Worm (Caenorhabditis elegans): Measurements from ENCODE around the gene ptp-8.
"Not testable (repeated sequence)": the region's sequence is repeated elsewhere in the genome, so short reads cannot be mapped to it uniquely, and the experiment has no call there.

Gene ptp-8

ce11 chrIV:7346751-7347150 lies 35.1 kb upstream of the ptp-8 start, which contains the start of gene daf-42:
Gene daf-42 (minus strand): TSS chrIV:7346851.
- TF ChIP-seq unc-62 (GFP tag; optimal IDR thresholded peaks at IDR 0.05 in 1 of 2), result no peak
- TF ChIP-seq unc-62 (tag; optimal IDR thresholded peaks at IDR 0.05), result no peak
- no peak for TF ChIP-seq mxl-2 (GFP tag; conservative IDR thresholded peaks at IDR 0.05)
- TF ChIP-seq nhr-42 (GFP tag; IDR thresholded peaks at IDR 0.05), result no peak
- TF ChIP-seq tra-1 (GFP tag; IDR thresholded peaks at IDR 0.05), result no peak
- TF ChIP-seq F10B5.3 (tag; optimal IDR thresholded peaks at IDR 0.05), result no peak

- not testable (repeated sequence) for TF ChIP-seq snpc-4 (tag; optimal IDR thresholded peaks at IDR 0.05); nhr-10 (tag; optimal IDR thresholded peaks at IDR 0.05); nhr-111 (GFP tag; optimal IDR thresholded peaks at IDR 0.05)
These were observed 16.8 kb upstream of the ptp-8 start, which contains the start of gene Y40C5A.4 for ce11 chrIV:7365011-7365410. Gene Y40C5A.4 (minus strand): TSS chrIV:7365111.

ce11 chrIV:7374847-7375246 lies 7.0 kb upstream of the ptp-8 start, which contains the start of gene T12B3.3:
Gene T12B3.3 (plus strand): TSS chrIV:7375147.
- TF ChIP-seq dmd-6 (GFP tag; IDR thresholded peaks at IDR 0.05); Y105C5A.15 (GFP tag; IDR thresholded peaks at IDR 0.05); unc-39 (tag; optimal IDR thresholded peaks at IDR 0.05): not testable (repeated sequence)

- no peak for TF ChIP-seq hmg-1.1 (GFP tag; IDR thresholded peaks at IDR 0.05)
- peak; percentile 83 for TF ChIP-seq aha-1 (tag)
- TF ChIP-seq nhr-77 (tag; optimal IDR thresholded peaks at IDR 0.05), result peak; percentile 28
- TF ChIP-seq unc-62 (GFP tag; optimal IDR thresholded peaks at IDR 0.05 in 1 of 2), result peak in 1 of 2 experiments; percentile 52
- TF ChIP-seq unc-62 (tag; optimal IDR thresholded peaks at IDR 0.05), result no peak
- TF ChIP-seq dmd-9 (GFP tag; IDR thresholded peaks at IDR 0.05), result no peak
These were observed 5.3 kb upstream of the ptp-8 start, which contains the start of gene T12B3.2 for ce11 chrIV:7376511-7376910. Gene T12B3.2 (plus strand): TSS chrIV:7376811.

- TF ChIP-seq unc-62 (GFP tag; optimal IDR thresholded peaks at IDR 0.05 in 1 of 2) (peak in 1 of 2 experiments; percentile 82), unc-62 (tag; optimal IDR thresholded peaks at IDR 0.05) (no peak), tra-1 (GFP tag; IDR thresholded peaks at IDR 0.05) (0 out of 2 replicates have a peak, but pooled peaks have one; percentile 40), egl-43 (GFP tag; IDR thresholded peaks at IDR 0.05) (no peak), nhr-10 (tag; optimal IDR thresholded peaks at IDR 0.05) (no peak), dpl-1 (GFP tag; optimal IDR thresholded peaks at IDR 0.05) (no peak), aha-1 (tag) (peak; percentile 98), dmd-8 (GFP tag; IDR thresholded peaks at IDR 0.05) (no peak), daf-16 (GFP tag; optimal IDR thresholded peaks at IDR 0.05) (peak in 1 of 2 experiments; percentile 6), daf-16 (tag; optimal IDR thresholded peaks at IDR 0.05) (no peak), nhr-41 (GFP tag; IDR thresholded peaks at IDR 0.05) (no peak), nhr-11 (tag; optimal IDR thresholded peaks at IDR 0.05) (peak; percentile 67), R02D3.7 (tag; optimal IDR thresholded peaks at IDR 0.05) (no peak), hlh-11 (tag; optimal IDR thresholded peaks at IDR 0.05) (peak; percentile 65), snpc-1.2 (GFP tag; IDR thresholded peaks at IDR 0.05) (no peak), hlh-30 (tag; optimal IDR thresholded peaks at IDR 0.05; ENCODE audit: insufficient read depth) (peak; percentile 82), daf-19 (GFP tag; conservative IDR thresholded peaks at IDR 0.05) (no peak), lsy-2 (tag; optimal IDR thresholded peaks at IDR 0.05) (peak; percentile 49 to 62), daf-12 (tag; optimal IDR thresholded peaks at IDR 0.05) (no peak), arid-1 (GFP tag; conservative IDR thresholded peaks at IDR 0.05) (no peak), ces-1 (GFP tag; optimal IDR thresholded peaks at IDR 0.05) (no peak), T20F7.1 (GFP tag; optimal IDR thresholded peaks at IDR 0.05) (no peak), nhr-237 (tag; optimal IDR thresholded peaks at IDR 0.05) (no peak), nhr-6 (tag; optimal IDR thresholded peaks at IDR 0.05) (no peak), php-3 (GFP tag; IDR thresholded peaks at IDR 0.05) (no peak), zfp-2 (tag; optimal IDR thresholded peaks at IDR 0.05) (no peak), hmg-1.1 (GFP tag; IDR thresholded peaks at IDR 0.05) (peak; percentile 82), lin-15B (tag; optimal IDR thresholded peaks at IDR 0.05) (no peak), mdt-29 (GFP tag; IDR thresholded peaks at IDR 0.05) (no peak), fos-1 (tag; optimal IDR thresholded peaks at IDR 0.05) (no peak), Y48G9A.11 (GFP tag; IDR thresholded peaks at IDR 0.05) (no peak), ceh-32 (tag; optimal IDR thresholded peaks at IDR 0.05; ENCODE audit: poor library complexity) (no peak)
These were observed 5.1 kb downstream of the ptp-8 start for ce11 chrIV:7386835-7387551.
